Worm (Caenorhabditis elegans) whole organism, L4/young adult: Measurements from ENCODE around the gene npr-10.

ENCODE experiments used
- W03F9.2 ChIP-seq: fragments of 150-350 bp; optimal IDR thresholded peaks from 2 replicates; lab custom pipeline; 2014; ENCODE audit warnings: missing biosample characterization, missing genetic modification characterization
- him-1 ChIP-seq: sonication (generic microtip); optimal IDR thresholded peaks from 2 replicates; lab custom pipeline; 2016; ENCODE audit warnings: missing genotype, missing genetic modification reagents, missing genetic modification characterization, missing compliant biosample characterization

ce11 chrX:13003092-13003491 lies 29.4 kb downstream of the npr-10 start:
- no peak for TF ChIP-seq him-1
- TF ChIP-seq W03F9.2, result no peak
